Worm (Caenorhabditis elegans): ENCODE measurements around the gene tbc-2.

tbc-2 gene

ce11 chrII:5805303-5805702, 21.9 kb downstream of the tbc-2 start, which contains the start of gene K05F1.10:
K05F1.10 (minus strand) TSS chrII:5805473.
- TF ChIP-seq unc-62 (GFP tag; optimal IDR thresholded peaks at IDR 0.05) = no peak
- peak; percentile 64 for TF ChIP-seq elt-2 (tag; optimal IDR thresholded peaks at IDR 0.05)
- TF ChIP-seq vab-15 (tag; optimal IDR thresholded peaks at IDR 0.05) = no peak
- TF ChIP-seq blmp-1 (tag; optimal IDR thresholded peaks at IDR 0.05) = no peak
- no peak for TF ChIP-seq fos-1 (tag; optimal IDR thresholded peaks at IDR 0.05)
- no peak for TF ChIP-seq efl-1 (optimal IDR thresholded peaks at IDR 0.05)
- peak in 1 of 2 experiments; percentile 51 for TF ChIP-seq efl-1 (GFP tag; optimal IDR thresholded peaks at IDR 0.05 in 1 of 2)
- no peak for TF ChIP-seq zip-4 (GFP tag; optimal IDR thresholded peaks at IDR 0.05)
- TF ChIP-seq nhr-47 (tag; optimal IDR thresholded peaks at IDR 0.05) = no peak

- TF ChIP-seq ces-1 (GFP tag; optimal IDR thresholded peaks at IDR 0.05) (no peak), nhr-20 (tag; optimal IDR thresholded peaks at IDR 0.05) (no peak), egl-27 (tag; optimal IDR thresholded peaks at IDR 0.05) (no peak), irx-1 (tag; optimal IDR thresholded peaks at IDR 0.05) (no peak), C16A3.4 (tag; optimal IDR thresholded peaks at IDR 0.05) (no peak), aha-1 (tag; optimal IDR thresholded peaks at IDR 0.05) (no peak), nhr-71 (tag; optimal IDR thresholded peaks at IDR 0.05) (no peak), sptf-1 (tag; optimal IDR thresholded peaks at IDR 0.05) (no peak), hlh-4 (tag; optimal IDR thresholded peaks at IDR 0.05) (no peak), aly-2 (tag; optimal IDR thresholded peaks at IDR 0.05) (no peak)
Measured at ce11 chrII:5804288-5804687, 23.0 kb downstream of the tbc-2 start.

ce11 chrII:5801075-5801474, 26.2 kb downstream of the tbc-2 start, which contains the start of the genes K05F1.9 and K05F1.1:
K05F1.9 (minus strand) TSS chrII:5801175.
K05F1.1 (plus strand) TSS chrII:5801382.
- TF ChIP-seq elt-3 (tag; optimal IDR thresholded peaks at IDR 0.05) = no peak
- no peak for TF ChIP-seq nhr-11 (tag; optimal IDR thresholded peaks at IDR 0.05)
- no peak for TF ChIP-seq efl-3 (GFP tag; optimal IDR thresholded peaks at IDR 0.05)
- TF ChIP-seq blmp-1 (tag; optimal IDR thresholded peaks at IDR 0.05) = no peak
- TF ChIP-seq pqm-1 (tag; optimal IDR thresholded peaks at IDR 0.05) = no peak
- no peak for TF ChIP-seq ces-1 (GFP tag; optimal IDR thresholded peaks at IDR 0.05)
- no peak for TF ChIP-seq hpl-2 (GFP tag; optimal IDR thresholded peaks at IDR 0.05)
- no peak for TF ChIP-seq ceh-82 (tag; optimal IDR thresholded peaks at IDR 0.05)
- TF ChIP-seq ceh-63 (GFP tag; optimal IDR thresholded peaks at IDR 0.05) = no peak
- no peak for TF ChIP-seq elt-2 (tag; optimal IDR thresholded peaks at IDR 0.05)
- no peak for TF ChIP-seq dsc-1 (tag; optimal IDR thresholded peaks at IDR 0.05)
- no peak for TF ChIP-seq nhr-77 (tag; optimal IDR thresholded peaks at IDR 0.05)
- no peak for TF ChIP-seq nhr-90 (tag; optimal IDR thresholded peaks at IDR 0.05; ENCODE audit: poor library complexity)
- TF ChIP-seq fos-1 (tag; optimal IDR thresholded peaks at IDR 0.05) = no peak

- TF ChIP-seq nhr-12 (tag; optimal IDR thresholded peaks at IDR 0.05) (no peak), nhr-85 (tag) (no peak), ceh-90 (tag; optimal IDR thresholded peaks at IDR 0.05) (no peak), nhr-20 (tag; optimal IDR thresholded peaks at IDR 0.05) (no peak), ceh-63 (GFP tag; optimal IDR thresholded peaks at IDR 0.05) (no peak), unc-62 (GFP tag; optimal IDR thresholded peaks at IDR 0.05) (no peak), unc-130 (tag; optimal IDR thresholded peaks at IDR 0.05) (no peak), lir-3 (tag; optimal IDR thresholded peaks at IDR 0.05; ENCODE audit: poor library complexity) (no peak), rnt-1 (tag; optimal IDR thresholded peaks at IDR 0.05) (no peak), ceh-82 (tag; optimal IDR thresholded peaks at IDR 0.05) (no peak), zip-4 (GFP tag; optimal IDR thresholded peaks at IDR 0.05) (no peak), sup-37 (GFP tag; optimal IDR thresholded peaks at IDR 0.05) (no peak)
Measured at ce11 chrII:5799553-5799952, 27.7 kb downstream of the tbc-2 start, which contains the start of gene K05F1.8. K05F1.8 (minus strand) TSS chrII:5799653.
